Worm (Caenorhabditis elegans) whole organism, young adult: ENCODE measurements around the gene nipi-3.

Experiments
- B0336.3 ChIP-seq: fragments of 200-800 bp; sonication (Bioruptor generic); IDR thresholded peaks from 2 replicates; pipeline ENCODE4 v1.3.6; 2022; ENCODE audit warnings: missing genetic modification characterization, missing compliant biosample characterization
- C17E4.6 ChIP-seq: fragments of 200-800 bp; sonication (Bioruptor generic); IDR thresholded peaks from 2 replicates; pipeline ENCODE4 v1.3.6; 2022; ENCODE audit warnings: missing genetic modification reagents, missing genetic modification characterization, missing compliant biosample characterization
- F52B5.7 ChIP-seq: sonication (generic microtip); optimal IDR thresholded peaks from 2 replicates; lab custom pipeline; 2016; ENCODE audit warnings: mild to moderate bottlenecking, missing genetic modification characterization, missing compliant biosample characterization
- T26A5.8 ChIP-seq: sonication (generic microtip); optimal IDR thresholded peaks from 2 replicates; lab custom pipeline; 2016; ENCODE audit warnings: missing genetic modification characterization, missing compliant biosample characterization
- Y56A3A.18 ChIP-seq: fragments of 200-800 bp; sonication (Bioruptor generic); IDR thresholded peaks from 2 replicates; pipeline ENCODE4 v1.3.6; 2022; ENCODE audit warnings: missing genetic modification reagents, missing genetic modification characterization, missing compliant biosample characterization
- attf-6 ChIP-seq: fragments of 200-800 bp; sonication (Bioruptor generic); IDR thresholded peaks from 2 replicates; pipeline ENCODE4 v1.3.6; 2022; ENCODE audit warnings: missing genetic modification reagents, missing genetic modification characterization, missing compliant biosample characterization
- bed-1 ChIP-seq: fragments of 200-800 bp; sonication (Bioruptor generic); IDR thresholded peaks from 2 replicates; pipeline ENCODE4 v1.3.6; 2022; ENCODE audit warnings: missing genetic modification reagents, missing genetic modification characterization, missing compliant biosample characterization
- cebp-1 ChIP-seq, 2 experiments: fragments of 200-800 bp in 1 of 2; sonication (Bioruptor generic) in 1 of 2; sonication (generic microtip) in 1 of 2; IDR thresholded peaks in 1 of 2; optimal IDR thresholded peaks in 1 of 2; 2 replicates each; pipeline versions ENCODE4 v1.3.6 to Lab custom; 2017 to 2022; ENCODE audit warnings: missing compliant biosample characterization in 2 of 2, missing genetic modification characterization in 2 of 2, mild to moderate bottlenecking in 1 of 2, missing genetic modification reagents in 1 of 2, moderate library complexity in 1 of 2
- ceh-58 ChIP-seq: fragments of 200-800 bp; sonication (Bioruptor generic); IDR thresholded peaks from 2 replicates; pipeline ENCODE4 v1.3.6; 2022; ENCODE audit warnings: missing genetic modification characterization, missing compliant biosample characterization
- ceh-79 ChIP-seq: sonication (generic microtip); optimal IDR thresholded peaks from 2 replicates; lab custom pipeline; 2017; ENCODE audit warnings: mild to moderate bottlenecking, missing genetic modification characterization, missing compliant biosample characterization
- egl-44 ChIP-seq: fragments of 200-800 bp; sonication (Bioruptor generic); IDR thresholded peaks from 2 replicates; pipeline ENCODE4 v1.3.6; 2022; ENCODE audit warnings: missing genetic modification reagents, missing genetic modification characterization, missing compliant biosample characterization
- ets-4 ChIP-seq: fragments of 200-800 bp; sonication (Bioruptor generic); optimal IDR thresholded peaks from 2 replicates; lab custom pipeline; 2018; ENCODE audit warnings: mild to moderate bottlenecking, missing genetic modification characterization, missing compliant biosample characterization
- fkh-3 ChIP-seq: sonication (generic microtip); optimal IDR thresholded peaks from 2 replicates; lab custom pipeline; 2016; ENCODE audit warnings: mild to moderate bottlenecking, missing genetic modification characterization, missing compliant biosample characterization
- gei-17 ChIP-seq: fragments of 200-800 bp; sonication (Bioruptor generic); optimal IDR thresholded peaks from 2 replicates; lab custom pipeline; 2018; ENCODE audit warnings: mild to moderate bottlenecking, missing genetic modification characterization, missing compliant biosample characterization
- hlh-26 ChIP-seq: fragments of 200-800 bp; sonication (Bioruptor generic); conservative IDR thresholded peaks from 2 replicates; pipeline ENCODE4 v1.3.6; 2022; ENCODE audit warnings: missing genetic modification reagents, missing genetic modification characterization, missing compliant biosample characterization
- lin-26 ChIP-seq: fragments of 200-800 bp; sonication (Bioruptor generic); IDR thresholded peaks from 2 replicates; pipeline ENCODE4 v1.3.6; 2022; ENCODE audit warnings: missing genetic modification reagents, missing genetic modification characterization, missing compliant biosample characterization
- lin-35 ChIP-seq, 3 experiments: fragments of 150-350 bp in 2 of 3; sonication (generic microtip) in 1 of 3; optimal IDR thresholded peaks; 2 replicates each; lab custom pipeline; 2014 to 2018; ENCODE audit warnings: missing biosample characterization in 3 of 3, missing genetic modification characterization in 3 of 3, missing genetic modification reagents in 3 of 3
- nhr-120 ChIP-seq: fragments of 200-800 bp; sonication (Bioruptor generic); IDR thresholded peaks from 2 replicates; pipeline ENCODE4 v1.3.6; 2022; ENCODE audit warnings: missing genetic modification characterization, missing compliant biosample characterization
- nhr-179 ChIP-seq: sonication (generic microtip); optimal IDR thresholded peaks from 2 replicates; lab custom pipeline; 2016; ENCODE audit warnings: mild to moderate bottlenecking, missing genetic modification characterization, missing compliant biosample characterization
- nhr-90 ChIP-seq: sonication (generic microtip); optimal IDR thresholded peaks from 2 replicates; lab custom pipeline; 2016; ENCODE audit warnings: missing genotype, mild to moderate bottlenecking, missing genetic modification characterization, missing compliant biosample characterization
- rpc-1 ChIP-seq, 2 experiments: fragments of 150-350 bp in 1 of 2; sonication (generic microtip) in 1 of 2; optimal IDR thresholded peaks; 2 replicates each; lab custom pipeline; 2014 to 2018; ENCODE audit warnings: missing biosample characterization in 1 of 2, missing genetic modification characterization in 1 of 2, missing genetic modification reagents in 1 of 2, missing genotype in 1 of 2
- snpc-1.3 ChIP-seq: sonication (generic microtip); optimal IDR thresholded peaks from 2 replicates; lab custom pipeline; 2017; ENCODE audit warnings: missing genetic modification characterization, mild to moderate bottlenecking, missing compliant biosample characterization, antibody characterized with exemption, moderate library complexity, missing genotype, missing genetic modification reagents; ENCODE audit not compliant: insufficient read depth

nipi-3 gene

DNA sequence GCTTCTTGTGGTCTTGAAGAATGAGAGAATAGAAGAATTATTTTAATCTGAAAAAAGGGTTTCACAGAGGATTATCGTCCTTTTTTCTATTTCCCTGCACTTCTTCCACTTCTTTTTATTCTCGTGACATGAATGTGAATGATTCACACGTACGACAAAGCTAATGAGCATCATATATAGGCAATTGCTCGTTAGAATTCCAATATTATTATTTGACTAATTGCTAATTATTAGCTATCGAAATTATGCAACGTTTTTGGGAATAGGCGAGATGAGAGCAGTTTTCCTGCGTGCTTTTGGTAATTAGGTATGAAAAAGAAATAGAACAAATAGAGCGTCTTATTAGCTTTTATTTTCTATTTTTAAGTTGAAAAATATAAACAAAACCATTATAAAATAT, 50.0 kb downstream of the nipi-3 start:
- TF ChIP-seq hlh-26: no peak
- TF ChIP-seq cebp-1 (GFP tag; IDR thresholded peaks at IDR 0.05; lab: Robert Waterston, UW): no peak
- TF ChIP-seq cebp-1 (tag; optimal IDR thresholded peaks at IDR 0.05; lab: Kevin White, UChicago): no peak
- TF ChIP-seq ets-4 (GFP tag; lab: Kevin White, UChicago): no peak
- no peak for TF ChIP-seq gei-17
- no peak for TF ChIP-seq fkh-3
- no peak for TF ChIP-seq nhr-90 (tag; lab: Kevin White, UChicago)
- TF ChIP-seq ceh-79 (tag; lab: Kevin White, UChicago): no peak
- TF ChIP-seq nhr-120 (GFP tag; lab: Robert Waterston, UW): no peak

DNA sequence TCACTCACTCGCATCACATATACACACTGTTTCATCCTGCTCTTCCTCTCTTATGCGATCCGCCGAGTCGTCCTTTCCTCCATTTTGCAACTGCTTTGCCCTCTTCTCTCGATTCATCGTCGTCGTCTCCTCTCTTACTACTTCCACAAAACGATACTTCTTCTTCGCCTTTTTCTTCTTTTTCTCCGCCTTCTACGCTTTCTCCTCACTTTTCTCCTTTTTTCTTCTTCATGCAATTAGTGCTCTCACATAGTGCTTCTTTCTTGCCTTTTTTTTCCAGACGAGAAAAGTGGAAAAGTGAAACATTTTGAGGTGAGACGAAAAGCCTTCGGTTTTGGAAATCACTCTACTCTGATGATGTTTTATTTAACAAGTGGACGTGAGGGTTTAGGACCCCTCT, 51.8 kb downstream of the nipi-3 start:
- TF ChIP-seq attf-6 (GFP tag; lab: Robert Waterston, UW): no peak
- no peak for TF ChIP-seq lin-35 (GFP tag; optimal IDR thresholded peaks at IDR 0.05; lab: Kevin White, UChicago)
- no peak for TF ChIP-seq C17E4.6
- no peak for TF ChIP-seq nhr-179 (tag; lab: Kevin White, UChicago)
- no peak for TF ChIP-seq ceh-58
- TF ChIP-seq B0336.3: no peak
- TF ChIP-seq T26A5.8 (tag; lab: Kevin White, UChicago): no peak
- no peak for TF ChIP-seq bed-1 (GFP tag; lab: Robert Waterston, UW)
- no peak for TF ChIP-seq snpc-1.3
- no peak for TF ChIP-seq egl-44
- TF ChIP-seq F52B5.7 (tag; lab: Kevin White, UChicago): no peak
- no peak for TF ChIP-seq rpc-1 (optimal IDR thresholded peaks at IDR 0.05; lab: Kevin White, UChicago)
- TF ChIP-seq rpc-1 (tag; optimal IDR thresholded peaks at IDR 0.05; lab: Kevin White, UChicago): no peak
- TF ChIP-seq lin-26 (GFP tag; lab: Robert Waterston, UW): no peak
- TF ChIP-seq Y56A3A.18: no peak
